Fruit fly (Drosophila melanogaster): Measurements from ENCODE around the gene CG11638.

Gene CG11638

DNA sequence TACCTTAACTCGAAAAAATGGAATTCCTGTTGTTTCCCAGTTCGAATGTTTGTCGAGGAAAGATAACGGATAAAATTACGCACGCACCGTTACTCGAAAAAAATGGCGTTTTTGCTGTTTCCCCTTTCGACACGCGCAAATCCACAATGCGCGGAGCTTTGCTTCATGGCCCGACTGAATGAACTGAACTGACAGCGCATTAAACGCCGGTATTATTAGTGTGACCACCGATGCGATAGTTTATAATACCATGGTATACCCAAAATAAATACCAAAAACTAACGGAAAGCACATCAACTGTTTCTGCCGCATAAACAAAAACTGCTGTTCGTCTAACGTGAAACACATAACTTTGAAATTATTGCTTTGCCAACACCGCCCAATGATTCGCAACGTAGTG is at the start of gene CG11638, which contains the start of the genes CG32814 and CG3021 (continued):
- TF ChIP-seq Adf1 (GFP tag; IDR thresholded peaks at IDR 0.05): peak; percentile 30; the same call in 1 of the 2 replicates
- no peak for TF ChIP-seq lov (optimal IDR thresholded peaks at IDR 0.05)
- TF ChIP-seq lov (GFP tag; IDR thresholded peaks at IDR 0.05): no peak
- no peak for TF ChIP-seq sens-2 (GFP tag; IDR thresholded peaks at IDR 0.05)
- TF ChIP-seq Sry-β (GFP tag; optimal IDR thresholded peaks at IDR 0.05): no peak
- no peak for TF ChIP-seq eve (GFP tag; optimal IDR thresholded peaks at IDR 0.05)
- TF ChIP-seq CG6254 (GFP tag; optimal IDR thresholded peaks at IDR 0.05): no peak
- no peak for TF ChIP-seq yki (optimal IDR thresholded peaks at IDR 0.05)
- TF ChIP-seq CG13424 (tag; optimal IDR thresholded peaks at IDR 0.05): no peak
- no peak for TF ChIP-seq sim (GFP tag; IDR thresholded peaks at IDR 0.05)
- TF ChIP-seq cwo (GFP tag; optimal IDR thresholded peaks at IDR 0.05): no peak
- TF ChIP-seq Bteb2 (GFP tag; optimal IDR thresholded peaks at IDR 0.05): no peak
- TF ChIP-seq tap (tag; optimal IDR thresholded peaks at IDR 0.05): peak; percentile 0
- TF ChIP-seq CG15011 (GFP tag; optimal IDR thresholded peaks at IDR 0.05): no peak
- no peak; the same call in 1 of the 2 replicates for TF ChIP-seq tna (GFP tag; IDR thresholded peaks at IDR 0.05; ENCODE audit: partially characterized antibody)
- TF ChIP-seq CG16863 (GFP tag; optimal IDR thresholded peaks at IDR 0.05): no peak
- peak; percentile 26 for TF ChIP-seq CG15269 (tag; optimal IDR thresholded peaks at IDR 0.05)
- peak; percentile 22 for TF ChIP-seq CG11398 (GFP tag; optimal IDR thresholded peaks at IDR 0.05)
- no peak for TF ChIP-seq Ets65A (GFP tag)
- no peak for TF ChIP-seq CG7963 (GFP tag; IDR thresholded peaks at IDR 0.05; ENCODE audit: partially characterized antibody)
- peak; percentile 3 for TF ChIP-seq CG18262 (tag; optimal IDR thresholded peaks at IDR 0.05)
- TF ChIP-seq Dll (GFP tag; IDR thresholded peaks at IDR 0.05; ENCODE audit: partially characterized antibody): 0 out of 4 replicates have a peak, but pooled peaks have one; percentile 40
- no peak for TF ChIP-seq pros (GFP tag; optimal IDR thresholded peaks at IDR 0.05)
- no peak for TF ChIP-seq CG2889 (GFP tag; IDR thresholded peaks at IDR 0.05)
- TF ChIP-seq Ets97D (GFP tag; optimal IDR thresholded peaks at IDR 0.05): peak; percentile 88
- no peak for TF ChIP-seq Neu2 (GFP tag; optimal IDR thresholded peaks at IDR 0.05; ENCODE audit: borderline replicate concordance)
- peak; percentile 15; the same call in 1 of the 2 replicates for TF ChIP-seq CG17328 (GFP tag; IDR thresholded peaks at IDR 0.05)
- TF ChIP-seq CG6683 (GFP tag; optimal IDR thresholded peaks at IDR 0.05): no peak
- TF ChIP-seq CG13624 (GFP tag; optimal IDR thresholded peaks at IDR 0.05): no peak
- no peak for TF ChIP-seq HmgD (GFP tag; optimal IDR thresholded peaks at IDR 0.05)
- no peak for TF ChIP-seq CG18476 (GFP tag; optimal IDR thresholded peaks at IDR 0.05)
- TF ChIP-seq CG32772 (GFP tag; IDR thresholded peaks at IDR 0.05): no peak
- TF ChIP-seq CG10209 (GFP tag; optimal IDR thresholded peaks at IDR 0.05): no peak
- peak; percentile 31 for TF ChIP-seq trem (tag; optimal IDR thresholded peaks at IDR 0.05)
- TF ChIP-seq pita (GFP tag; optimal IDR thresholded peaks at IDR 0.05): no peak
- no peak for TF ChIP-seq CkIIα-i1 (GFP tag; IDR thresholded peaks at IDR 0.05)
- no peak for TF ChIP-seq CG17829 (tag; optimal IDR thresholded peaks at IDR 0.05)
- TF ChIP-seq dan (GFP tag; IDR thresholded peaks at IDR 0.05): no peak
- TF ChIP-seq Dp (GFP tag; optimal IDR thresholded peaks at IDR 0.05): peak; percentile 55
- peak; percentile 13 for TF ChIP-seq HHEX (GFP tag; optimal IDR thresholded peaks at IDR 0.05)
- 0 out of 3 replicates have a peak, but pooled peaks have one; percentile 8 for TF ChIP-seq ase (GFP tag; IDR thresholded peaks at IDR 0.05)
- no peak for TF ChIP-seq ftz-f1 (GFP tag; optimal IDR thresholded peaks at IDR 0.05)
- no peak for TF ChIP-seq CG30431 (GFP tag; optimal IDR thresholded peaks at IDR 0.05)
- TF ChIP-seq Spps (tag; optimal IDR thresholded peaks at IDR 0.05): no peak
- peak; percentile 23 for TF ChIP-seq CG17359 (tag; optimal IDR thresholded peaks at IDR 0.05)
- TF ChIP-seq Meics (GFP tag; optimal IDR thresholded peaks at IDR 0.05): peak; percentile 29
- no peak for TF ChIP-seq repo (GFP tag; optimal IDR thresholded peaks at IDR 0.05)
- TF ChIP-seq amos (GFP tag; IDR thresholded peaks at IDR 0.05; ENCODE audit: partially characterized antibody): peak; percentile 59; the same call in 1 of the 2 replicates
- no peak for TF ChIP-seq ttk (GFP tag; IDR thresholded peaks at IDR 0.05)
- TF ChIP-seq CG42726 (GFP tag; IDR thresholded peaks at IDR 0.05; ENCODE audit: partially characterized antibody): peak; percentile 25; the same call in 1 of the 2 replicates
- no peak for TF ChIP-seq CG11560 (tag; IDR thresholded peaks at IDR 0.05)
